Fruit fly (Drosophila melanogaster): Measurements from ENCODE around the gene Hsp68.

Gene Hsp68

dm6 chr3R:24047998-24048511, 9.1 kb downstream of the Hsp68 start, which contains the start of gene Rox8 (continued):
- TF ChIP-seq CG10669 (GFP tag; optimal IDR thresholded peaks at IDR 0.05) (no peak), Sox102F (GFP tag; optimal IDR thresholded peaks at IDR 0.05) (peak; percentile 59), acj6 (GFP tag; optimal IDR thresholded peaks at IDR 0.05) (peak; percentile 41), Lpt (GFP tag; optimal IDR thresholded peaks at IDR 0.05) (no peak), net (GFP tag; optimal IDR thresholded peaks at IDR 0.05) (peak; percentile 12), CG6792 (GFP tag; optimal IDR thresholded peaks at IDR 0.05) (peak; percentile 11), Ets96B (tag; optimal IDR thresholded peaks at IDR 0.05) (peak; percentile 12), CG7368 (GFP tag; optimal IDR thresholded peaks at IDR 0.05) (no peak), CG6808 (GFP tag; optimal IDR thresholded peaks at IDR 0.05) (peak; percentile 16), CG11762 (GFP tag; optimal IDR thresholded peaks at IDR 0.05; ENCODE audit: insufficient read depth) (no peak), dac (GFP tag; optimal IDR thresholded peaks at IDR 0.05) (no peak), Gug (GFP tag; IDR thresholded peaks at IDR 0.05) (no peak)

- TF ChIP-seq CG11902 (GFP tag; optimal IDR thresholded peaks at IDR 0.05) (no peak), CG8632 (GFP tag; optimal IDR thresholded peaks at IDR 0.05) (no peak), pdm3 (GFP tag; optimal IDR thresholded peaks at IDR 0.05) (no peak), CG6792 (GFP tag; optimal IDR thresholded peaks at IDR 0.05) (no peak), CG11294 (GFP tag; IDR thresholded peaks at IDR 0.05) (no peak; the same call in 1 of the 2 replicates), CG6276 (GFP tag; optimal IDR thresholded peaks at IDR 0.05) (peak; percentile 74), Hr38 (GFP tag; optimal IDR thresholded peaks at IDR 0.05) (no peak), Ets21C (GFP tag; optimal IDR thresholded peaks at IDR 0.05) (no peak), Lpt (GFP tag; optimal IDR thresholded peaks at IDR 0.05) (peak; percentile 39), OdsH (GFP tag; optimal IDR thresholded peaks at IDR 0.05) (no peak), CG11762 (GFP tag; optimal IDR thresholded peaks at IDR 0.05; ENCODE audit: insufficient read depth) (no peak), esn (GFP tag; optimal IDR thresholded peaks at IDR 0.05) (no peak), CG8319 (GFP tag; optimal IDR thresholded peaks at IDR 0.05) (no peak), CG1621 (tag; optimal IDR thresholded peaks at IDR 0.05) (no peak), fd59A (GFP tag; optimal IDR thresholded peaks at IDR 0.05) (no peak), CG9139 (GFP tag; optimal IDR thresholded peaks at IDR 0.05) (no peak), CG3032 (tag; optimal IDR thresholded peaks at IDR 0.05) (no peak), CG3919 (GFP tag; optimal IDR thresholded peaks at IDR 0.05) (peak; percentile 6), CG6808 (GFP tag; optimal IDR thresholded peaks at IDR 0.05) (peak; percentile 56), CG7368 (GFP tag; optimal IDR thresholded peaks at IDR 0.05) (no peak), CG31627 (GFP tag; optimal IDR thresholded peaks at IDR 0.05) (no peak), topi (GFP tag; optimal IDR thresholded peaks at IDR 0.05) (no peak), Sox15 (GFP tag; optimal IDR thresholded peaks at IDR 0.05) (no peak), eg (GFP tag; IDR thresholded peaks at IDR 0.05) (peak; percentile 79), fd85E (GFP tag; optimal IDR thresholded peaks at IDR 0.05) (peak; percentile 15), dac (GFP tag; optimal IDR thresholded peaks at IDR 0.05) (no peak), CG4318 (GFP tag; optimal IDR thresholded peaks at IDR 0.05) (no peak), Met (GFP tag; optimal IDR thresholded peaks at IDR 0.05) (no peak), svp (GFP tag) (peak; percentile 55), Ets96B (tag; optimal IDR thresholded peaks at IDR 0.05) (no peak), ss (GFP tag; optimal IDR thresholded peaks at IDR 0.05) (peak; percentile 36 to 55), Sox14 (GFP tag; optimal IDR thresholded peaks at IDR 0.05) (no peak), Eip78C (GFP tag) (no peak), CG32006 (GFP tag; optimal IDR thresholded peaks at IDR 0.05) (peak; percentile 34), CG10631 (GFP tag; optimal IDR thresholded peaks at IDR 0.05) (no peak), salr (GFP tag; optimal IDR thresholded peaks at IDR 0.05) (no peak), fkh (GFP tag; optimal IDR thresholded peaks at IDR 0.05) (peak; percentile 66), Hr4 (GFP tag; optimal IDR thresholded peaks at IDR 0.05) (no peak), acj6 (GFP tag; optimal IDR thresholded peaks at IDR 0.05) (no peak), CG16779 (tag; optimal IDR thresholded peaks at IDR 0.05) (peak; percentile 56), Smox (GFP tag; optimal IDR thresholded peaks at IDR 0.05) (no peak), CG6163 (GFP tag; IDR thresholded peaks at IDR 0.05) (peak; percentile 73; the same call in 2 of the 3 replicates), Eip93F (GFP tag; optimal IDR thresholded peaks at IDR 0.05) (no peak), Sox102F (GFP tag; optimal IDR thresholded peaks at IDR 0.05) (no peak)
Measured at dm6 chr3R:24047226-24047976, 9.7 kb downstream of the Hsp68 start, which contains the start of gene CG5986. TSS of gene CG5986 (plus strand) at chr3R:24047790.

All from whole organism, prepupa.